Fruit fly (Drosophila melanogaster) whole organism, embryonic: ENCODE results near the gene Mul1.

Experiments used
- Adf1 ChIP-seq: fragments of 200-800 bp; sonication (Bioruptor generic); IDR thresholded peaks from 2 replicates; pipeline ENCODE4 v1.3.6; 2022; ENCODE audit warnings: missing biosample characterization, missing genetic modification characterization
- Bteb2 ChIP-seq: fragments of 200-800 bp; sonication (Bioruptor generic); optimal IDR thresholded peaks from 2 replicates; lab custom pipeline; 2016; ENCODE audit warnings: missing biosample characterization, missing genetic modification characterization
- CG10209 ChIP-seq: fragments of 200-800 bp; sonication (Bioruptor generic); optimal IDR thresholded peaks from 3 replicates; lab custom pipeline; 2017; ENCODE audit warnings: missing biosample characterization, mild to moderate bottlenecking, missing genetic modification characterization, missing genetic modification reagents
- CG11560 ChIP-seq: fragments of 200-800 bp; sonication (Bioruptor generic); IDR thresholded peaks from 3 replicates; pipeline ENCODE4 v1.3.6; 2022; ENCODE audit warnings: missing biosample characterization, missing genetic modification characterization
- CG12769 ChIP-seq: fragments of 200-800 bp; sonication (Bioruptor generic); optimal IDR thresholded peaks from 2 replicates; lab custom pipeline; 2019; ENCODE audit warnings: missing biosample characterization, mild to moderate bottlenecking, missing genetic modification characterization, moderate library complexity
- CG13296 ChIP-seq: fragments of 200-800 bp; sonication (Bioruptor generic); optimal IDR thresholded peaks from 3 replicates; lab custom pipeline; 2018; ENCODE audit warnings: missing biosample characterization, mild to moderate bottlenecking, missing genetic modification characterization
- CG17385 ChIP-seq: fragments of 200-800 bp; sonication (Bioruptor generic); optimal IDR thresholded peaks from 3 replicates; lab custom pipeline; 2018; ENCODE audit warnings: missing biosample characterization, mild to moderate bottlenecking, missing genetic modification characterization
- CG18476 ChIP-seq: fragments of 200-800 bp; sonication (Bioruptor generic); optimal IDR thresholded peaks from 2 replicates; lab custom pipeline; 2016; ENCODE audit warnings: missing biosample characterization, mild to moderate bottlenecking, missing genetic modification characterization
- CG31388 ChIP-seq: fragments of 200-800 bp; sonication (Bioruptor generic); optimal IDR thresholded peaks from 2 replicates; lab custom pipeline; 2016; ENCODE audit warnings: missing biosample characterization, missing genetic modification characterization
- CG3407 ChIP-seq: fragments of 200-800 bp; sonication (Bioruptor generic); optimal IDR thresholded peaks from 2 replicates; lab custom pipeline; 2018; ENCODE audit warnings: missing biosample characterization, mild to moderate bottlenecking, missing genetic modification characterization
- CG4820 ChIP-seq: fragments of 200-800 bp; sonication (Bioruptor generic); optimal IDR thresholded peaks from 3 replicates; lab custom pipeline; 2016; ENCODE audit warnings: missing biosample characterization, missing genetic modification characterization
- CG4854 ChIP-seq: fragments of 200-800 bp; sonication (Bioruptor generic); optimal IDR thresholded peaks from 2 replicates; lab custom pipeline; 2016; ENCODE audit warnings: missing biosample characterization, missing genetic modification characterization, inconsistent platforms
- CG5180 ChIP-seq: fragments of 200-800 bp; sonication (Bioruptor generic); optimal IDR thresholded peaks from 3 replicates; lab custom pipeline; 2017; ENCODE audit warnings: missing biosample characterization, missing genetic modification characterization, mild to moderate bottlenecking, moderate library complexity, missing genetic modification reagents
- CG6654 ChIP-seq: fragments of 200-800 bp; sonication (Bioruptor generic); optimal IDR thresholded peaks from 2 replicates; lab custom pipeline; 2017; ENCODE audit warnings: missing biosample characterization, mild to moderate bottlenecking, missing genetic modification characterization
- CG7987 ChIP-seq: fragments of 200-800 bp; sonication (Bioruptor generic); optimal IDR thresholded peaks from 2 replicates; lab custom pipeline; 2018; ENCODE audit warnings: missing biosample characterization, mild to moderate bottlenecking, missing genetic modification characterization, moderate library complexity
- CG8290 ChIP-seq, 3 experiments: fragments of 200-800 bp; sonication (Bioruptor generic); optimal IDR thresholded peaks; 2 replicates each; lab custom pipeline; 2016 to 2019; ENCODE audit warnings: missing biosample characterization in 3 of 3, missing genetic modification characterization in 3 of 3, mild to moderate bottlenecking in 2 of 3, moderate library complexity in 1 of 3
- CG8944 ChIP-seq: fragments of 200-800 bp; sonication (Bioruptor generic); optimal IDR thresholded peaks from 3 replicates; lab custom pipeline; 2016; ENCODE audit warnings: missing biosample characterization, missing genetic modification characterization
- Hr51 ChIP-seq, 2 experiments: fragments of 200-800 bp; sonication (Bioruptor generic); optimal IDR thresholded peaks; 2 replicates in 1 of 2; 3 replicates in 1 of 2; lab custom pipeline; 2016 to 2018; ENCODE audit warnings: missing biosample characterization in 2 of 2, missing genetic modification characterization in 2 of 2, mild to moderate bottlenecking in 1 of 2, moderate library complexity in 1 of 2
- MESR4 ChIP-seq: fragments of 200-800 bp; sonication (Bioruptor generic); optimal IDR thresholded peaks from 2 replicates; lab custom pipeline; 2018; ENCODE audit warnings: missing biosample characterization, mild to moderate bottlenecking, missing genetic modification characterization, moderate library complexity
- Nf-YB ChIP-seq: fragments of 200-800 bp; sonication (Bioruptor generic); optimal IDR thresholded peaks from 3 replicates; lab custom pipeline; 2019; ENCODE audit warnings: missing biosample characterization, mild to moderate bottlenecking, missing genetic modification characterization, moderate library complexity
- Optix ChIP-seq: fragments of 200-800 bp; sonication (Bioruptor generic); IDR thresholded peaks from 3 replicates; pipeline ENCODE4 v1.3.6; 2022; ENCODE audit warnings: missing biosample characterization, missing genetic modification characterization
- Sin3A ChIP-seq: fragments of >200 bp; optimal IDR thresholded peaks from 2 replicates; lab custom pipeline; 2018
- Six4 ChIP-seq: fragments of 200-800 bp; sonication (Bioruptor generic); optimal IDR thresholded peaks from 2 replicates; lab custom pipeline; 2016; ENCODE audit warnings: missing biosample characterization, missing genetic modification characterization
- Sox102F ChIP-seq: fragments of 200-800 bp; sonication (Bioruptor generic); optimal IDR thresholded peaks from 2 replicates; lab custom pipeline; 2018; ENCODE audit warnings: missing biosample characterization, mild to moderate bottlenecking, missing genetic modification characterization, moderate library complexity
- ac ChIP-seq: fragments of 200-800 bp; sonication (Bioruptor generic); optimal IDR thresholded peaks from 3 replicates; lab custom pipeline; 2017; ENCODE audit warnings: missing biosample characterization, mild to moderate bottlenecking, missing genetic modification characterization
- bab2 ChIP-seq: fragments of 200-800 bp; sonication (Bioruptor generic); optimal IDR thresholded peaks from 2 replicates; lab custom pipeline; 2016; ENCODE audit warnings: missing biosample characterization, missing genetic modification characterization
- bcd ChIP-seq: fragments of 200-800 bp; sonication (Bioruptor generic); optimal IDR thresholded peaks from 2 replicates; lab custom pipeline; 2017; ENCODE audit warnings: missing biosample characterization, mild to moderate bottlenecking, missing genetic modification characterization
- bowl ChIP-seq: fragments of 200-800 bp; sonication (Bioruptor generic); IDR thresholded peaks from 2 replicates; pipeline ENCODE4 v1.3.6; 2022; ENCODE audit warnings: missing biosample characterization, missing genetic modification characterization
- crp ChIP-seq, 2 experiments: fragments of 200-800 bp; sonication (Bioruptor generic); optimal IDR thresholded peaks; 2 replicates in 1 of 2; 3 replicates in 1 of 2; lab custom pipeline; 2017; ENCODE audit warnings: missing biosample characterization in 2 of 2, missing genetic modification characterization in 2 of 2, mild to moderate bottlenecking in 1 of 2, moderate library complexity in 1 of 2
- dan ChIP-seq: fragments of 200-800 bp; sonication (Bioruptor generic); IDR thresholded peaks from 2 replicates; pipeline ENCODE4 v1.3.6; 2022; ENCODE audit warnings: missing biosample characterization, missing genetic modification characterization
- dmrt11E ChIP-seq: fragments of 200-800 bp; sonication (Bioruptor generic); optimal IDR thresholded peaks from 3 replicates; lab custom pipeline; 2018; ENCODE audit warnings: missing biosample characterization, mild to moderate bottlenecking, missing genetic modification characterization, moderate library complexity
- en ChIP-seq: fragments of 200-800 bp; sonication (Bioruptor generic); optimal IDR thresholded peaks from 2 replicates; lab custom pipeline; 2016; ENCODE audit warnings: missing biosample characterization, missing genetic modification characterization
- gce ChIP-seq: fragments of 200-800 bp; sonication (Bioruptor generic); IDR thresholded peaks from 3 replicates; pipeline ENCODE4 v1.3.6; 2022; ENCODE audit warnings: missing biosample characterization, missing genetic modification characterization
- gfzf ChIP-seq: fragments of 200-800 bp; sonication (Bioruptor generic); optimal IDR thresholded peaks from 2 replicates; lab custom pipeline; 2016; ENCODE audit warnings: missing biosample characterization, mild to moderate bottlenecking, missing genetic modification characterization, moderate library complexity
- h ChIP-seq: fragments of >200 bp; optimal IDR thresholded peaks from 2 replicates; lab custom pipeline; 2017
- hbn ChIP-seq: fragments of 200-800 bp; sonication (Bioruptor generic); IDR thresholded peaks from 2 replicates; pipeline ENCODE4 v1.3.6; 2022; ENCODE audit warnings: missing biosample characterization, missing genetic modification characterization; ENCODE audit not compliant: partially characterized antibody
- hkb ChIP-seq, 2 experiments: fragments of 200-800 bp in 1 of 2; fragments of >200 bp in 1 of 2; sonication (Bioruptor generic) in 1 of 2; IDR thresholded peaks in 1 of 2; optimal IDR thresholded peaks in 1 of 2; 2 replicates each; pipeline versions ENCODE4 v1.3.6 to Lab custom; 2017 to 2022; ENCODE audit warnings: missing biosample characterization in 1 of 2, missing genetic modification characterization in 1 of 2
- kay ChIP-seq: fragments of 200-800 bp; sonication (Bioruptor generic); optimal IDR thresholded peaks from 2 replicates; lab custom pipeline; 2016; ENCODE audit warnings: missing biosample characterization, missing genetic modification characterization
- klu ChIP-seq: fragments of 200-800 bp; sonication (Bioruptor generic); IDR thresholded peaks from 2 replicates; pipeline ENCODE4 v1.3.6; 2022; ENCODE audit warnings: missing biosample characterization, missing genetic modification characterization
- lab ChIP-seq: fragments of 200-800 bp; sonication (Bioruptor generic); optimal IDR thresholded peaks from 3 replicates; lab custom pipeline; 2017; ENCODE audit warnings: missing biosample characterization, missing genetic modification characterization, mild to moderate bottlenecking, moderate library complexity, missing genetic modification reagents
- lilli ChIP-seq: fragments of 200-800 bp; sonication (Bioruptor generic); optimal IDR thresholded peaks from 3 replicates; lab custom pipeline; 2016; ENCODE audit warnings: missing biosample characterization, missing genetic modification characterization
- lola ChIP-seq, 3 experiments: fragments of >200 bp in 2 of 3; fragments of 200-800 bp in 1 of 3; sonication (Bioruptor generic) in 1 of 3; optimal IDR thresholded peaks; 2 replicates each; lab custom pipeline; 2017 to 2019; ENCODE audit warnings: missing biosample characterization in 3 of 3, missing genetic modification characterization in 3 of 3, mild to moderate bottlenecking in 1 of 3, moderate library complexity in 1 of 3
- seq ChIP-seq: fragments of 200-800 bp; sonication (Bioruptor generic); IDR thresholded peaks from 2 replicates; pipeline ENCODE4 v1.3.6; 2022; ENCODE audit warnings: missing biosample characterization, missing genetic modification characterization
- slbo ChIP-seq: fragments of 200-800 bp; sonication (Bioruptor generic); IDR thresholded peaks from 2 replicates; pipeline ENCODE4 v1.3.6; 2022; ENCODE audit warnings: missing biosample characterization, missing genetic modification characterization
- slp2 ChIP-seq: fragments of 200-800 bp; sonication (Bioruptor generic); optimal IDR thresholded peaks from 2 replicates; lab custom pipeline; 2016; ENCODE audit warnings: missing biosample characterization, missing genetic modification characterization
- sqz ChIP-seq: fragments of 200-800 bp; sonication (Bioruptor generic); optimal IDR thresholded peaks from 3 replicates; lab custom pipeline; 2018; ENCODE audit warnings: missing biosample characterization, mild to moderate bottlenecking, missing genetic modification characterization
- tap ChIP-seq: fragments of 200-800 bp; optimal IDR thresholded peaks from 3 replicates; lab custom pipeline; 2019; ENCODE audit warnings: missing biosample characterization, mild to moderate bottlenecking, missing genetic modification characterization, moderate library complexity
- tgo ChIP-seq: fragments of 200-800 bp; sonication (Bioruptor generic); IDR thresholded peaks from 3 replicates; pipeline ENCODE4 v1.3.6; 2022; ENCODE audit warnings: missing biosample characterization, missing genetic modification characterization

Gene Mul1

dm6 chr3L:4070221-4070995, 49.2 kb downstream of the Mul1 start (continued):
- peak; percentile 62 for TF ChIP-seq CG3407
- TF ChIP-seq seq (GFP tag; lab: Robert Waterston, UW), result peak; percentile 90
- TF ChIP-seq klu, result peak; percentile 79
- peak; percentile 94 for TF ChIP-seq lab (GFP tag; lab: Kevin White, UChicago)
- peak; percentile 84 for TF ChIP-seq CG10209 (GFP tag; lab: Kevin White, UChicago)
- peak; percentile 59 for TF ChIP-seq Nf-YB
- TF ChIP-seq Optix (GFP tag; lab: Robert Waterston, UW), result peak; percentile 90
- TF ChIP-seq Bteb2 (GFP tag; lab: Kevin White, UChicago), result peak; percentile 76
- no peak for TF ChIP-seq dan
- peak; percentile 81 for TF ChIP-seq bowl (GFP tag; lab: Robert Waterston, UW)
- peak; percentile 78 for TF ChIP-seq CG4820 (GFP tag; lab: Kevin White, UChicago)
- peak; percentile 90 for TF ChIP-seq gce (GFP tag; lab: Robert Waterston, UW)
- TF ChIP-seq lilli (GFP tag; lab: Kevin White, UChicago), result peak; percentile 93
- TF ChIP-seq kay, result no peak
- TF ChIP-seq CG7987 (GFP tag; lab: Kevin White, UChicago), result peak; percentile 64
- peak in 1 of 2 experiments; percentile 24 for TF ChIP-seq crp (GFP tag; optimal IDR thresholded peaks at IDR 0.05; lab: Kevin White, UChicago)
- TF ChIP-seq bcd (GFP tag; lab: Kevin White, UChicago), result peak; percentile 89
- TF ChIP-seq CG5180, result peak; percentile 29
- TF ChIP-seq sqz (GFP tag; lab: Kevin White, UChicago), result peak; percentile 9
- no peak for TF ChIP-seq hbn (GFP tag; lab: Robert Waterston, UW)
- TF ChIP-seq CG12769 (tag; lab: Kevin White, UChicago), result peak; percentile 97
- peak; percentile 74 for TF ChIP-seq Adf1
- peak; percentile 4 for TF ChIP-seq ac
- no peak for TF ChIP-seq Sin3A
- peak in 1 of 3 experiments; percentile 25 for TF ChIP-seq lola (GFP tag; optimal IDR thresholded peaks at IDR 0.05; lab: Kevin White, UChicago)
- TF ChIP-seq Hr51 (GFP tag; optimal IDR thresholded peaks at IDR 0.05; lab: Kevin White, UChicago), result peak; percentile 84 to 90
- no peak for TF ChIP-seq hkb (optimal IDR thresholded peaks at IDR 0.05; lab: Kevin White, UChicago)
- peak; percentile 94 for TF ChIP-seq hkb (GFP tag; IDR thresholded peaks at IDR 0.05; lab: Robert Waterston, UW)
- TF ChIP-seq Six4 (GFP tag; lab: Kevin White, UChicago), result peak; percentile 63
- peak; percentile 79 for TF ChIP-seq CG13296 (GFP tag; lab: Kevin White, UChicago)
- TF ChIP-seq en (GFP tag; lab: Kevin White, UChicago), result peak; percentile 85
- TF ChIP-seq h (lab: Kevin White, UChicago), result no peak
- peak; percentile 85 for TF ChIP-seq tap (tag; lab: Kevin White, UChicago)
- TF ChIP-seq slbo, result peak; percentile 97
- TF ChIP-seq tgo (GFP tag; lab: Robert Waterston, UW), result peak; percentile 94
- peak; percentile 53 for TF ChIP-seq CG31388
- TF ChIP-seq CG6654 (GFP tag; lab: Kevin White, UChicago), result peak; percentile 69
- peak; percentile 82 for TF ChIP-seq CG17385 (GFP tag; lab: Kevin White, UChicago)
- peak; percentile 62 for TF ChIP-seq CG18476 (GFP tag; lab: Kevin White, UChicago)
- no peak for TF ChIP-seq MESR4 (GFP tag; lab: Kevin White, UChicago)
- TF ChIP-seq CG8290 (GFP tag; optimal IDR thresholded peaks at IDR 0.05; lab: Kevin White, UChicago), result no peak
- TF ChIP-seq CG8290 (tag; optimal IDR thresholded peaks at IDR 0.05; lab: Kevin White, UChicago), result peak in 1 of 2 experiments; percentile 96
- peak; percentile 56 for TF ChIP-seq CG4854
- peak; percentile 82 for TF ChIP-seq CG11560 (tag; lab: Robert Waterston, UW)
- TF ChIP-seq slp2 (GFP tag; lab: Kevin White, UChicago), result peak; percentile 87
- TF ChIP-seq Sox102F, result peak; percentile 94
- peak; percentile 33 for TF ChIP-seq bab2 (GFP tag; lab: Kevin White, UChicago)
- peak; percentile 39 for TF ChIP-seq dmrt11E (tag; lab: Kevin White, UChicago)
- TF ChIP-seq gfzf (GFP tag; lab: Kevin White, UChicago), result no peak
- peak; percentile 86 for TF ChIP-seq CG8944 (GFP tag; lab: Kevin White, UChicago)
